Fruit fly (Drosophila melanogaster) whole organism, pupa: ENCODE results near the gene CG6290.

Source experiments
- CG10348 ChIP-seq: fragments of 200-800 bp; sonication (Bioruptor generic); IDR thresholded peaks from 2 replicates; pipeline ENCODE4 v1.3.6; 2022; ENCODE audit warnings: missing biosample characterization, missing genetic modification characterization
- CG12605 ChIP-seq: fragments of 200-800 bp; sonication (Bioruptor generic); IDR thresholded peaks from 2 replicates; pipeline ENCODE4 v1.3.6; 2022; ENCODE audit warnings: missing biosample characterization, missing genetic modification characterization
- CG13204 ChIP-seq: fragments of 200-800 bp; sonication (Bioruptor generic); optimal IDR thresholded peaks from 2 replicates; lab custom pipeline; 2018; ENCODE audit warnings: missing biosample characterization, mild to moderate bottlenecking, missing genetic modification characterization, moderate library complexity
- CG14655 ChIP-seq: fragments of 200-800 bp; sonication (Bioruptor generic); optimal IDR thresholded peaks from 3 replicates; lab custom pipeline; 2017; ENCODE audit warnings: mild to moderate bottlenecking, missing biosample characterization, missing genetic modification reagents, missing genetic modification characterization
- CG15710 ChIP-seq: fragments of 200-800 bp; sonication (Bioruptor generic); optimal IDR thresholded peaks from 2 replicates; lab custom pipeline; 2018; ENCODE audit warnings: missing biosample characterization, mild to moderate bottlenecking, missing genetic modification characterization, moderate library complexity
- CG17806 ChIP-seq: fragments of 200-800 bp; sonication (Bioruptor generic); optimal IDR thresholded peaks from 2 replicates; lab custom pipeline; 2018; ENCODE audit warnings: missing biosample characterization, mild to moderate bottlenecking, missing genetic modification characterization, moderate library complexity
- CG32121 ChIP-seq: fragments of 200-800 bp; sonication (Bioruptor generic); IDR thresholded peaks from 2 replicates; pipeline ENCODE4 v1.3.6; 2022; ENCODE audit warnings: missing biosample characterization, missing genetic modification characterization
- CG34367 ChIP-seq: fragments of 200-800 bp; sonication (Bioruptor generic); optimal IDR thresholded peaks from 2 replicates; lab custom pipeline; 2018; ENCODE audit warnings: missing biosample characterization, mild to moderate bottlenecking, missing genetic modification characterization
- CG4496 ChIP-seq: fragments of 200-800 bp; sonication (Bioruptor generic); IDR thresholded peaks from 3 replicates; pipeline ENCODE4 v1.3.6; 2022; ENCODE audit warnings: missing biosample characterization, missing genetic modification characterization
- CG8159 ChIP-seq: fragments of 200-800 bp; sonication (Bioruptor generic); optimal IDR thresholded peaks from 3 replicates; lab custom pipeline; 2018; ENCODE audit warnings: missing biosample characterization, mild to moderate bottlenecking, missing genetic modification characterization, moderate library complexity
- CG8301 ChIP-seq: fragments of 200-800 bp; sonication (Bioruptor generic); optimal IDR thresholded peaks from 2 replicates; lab custom pipeline; 2018; ENCODE audit warnings: missing biosample characterization, mild to moderate bottlenecking, missing genetic modification characterization
- CG9948 ChIP-seq: fragments of 200-800 bp; sonication (Bioruptor generic); optimal IDR thresholded peaks from 2 replicates; lab custom pipeline; 2018; ENCODE audit warnings: missing biosample characterization, mild to moderate bottlenecking, missing genetic modification characterization, moderate library complexity
- D1 ChIP-seq: fragments of 200-800 bp; sonication (Bioruptor generic); optimal IDR thresholded peaks from 2 replicates; lab custom pipeline; 2018; ENCODE audit warnings: missing biosample characterization, mild to moderate bottlenecking, missing genetic modification characterization, moderate library complexity
- EcR ChIP-seq: fragments of 200-800 bp; sonication (Bioruptor generic); optimal IDR thresholded peaks from 3 replicates; lab custom pipeline; 2019; ENCODE audit warnings: missing biosample characterization, missing genetic modification characterization, mild to moderate bottlenecking, moderate library complexity, missing genetic modification reagents
- Ets98B ChIP-seq: fragments of 200-800 bp; sonication (Bioruptor generic); IDR thresholded peaks from 2 replicates; pipeline ENCODE4 v1.3.6; 2022; ENCODE audit warnings: missing biosample characterization, missing genetic modification characterization
- Pif1A ChIP-seq: fragments of 200-800 bp; sonication (Bioruptor generic); optimal IDR thresholded peaks from 3 replicates; lab custom pipeline; 2016; ENCODE audit warnings: missing biosample characterization, missing genetic modification characterization
- Pif1B ChIP-seq: fragments of 200-800 bp; sonication (Bioruptor generic); optimal IDR thresholded peaks from 3 replicates; lab custom pipeline; 2016; ENCODE audit warnings: missing biosample characterization, missing genetic modification characterization
- Snoo ChIP-seq: fragments of 200-800 bp; sonication (Bioruptor generic); optimal IDR thresholded peaks from 3 replicates; lab custom pipeline; 2017; ENCODE audit warnings: missing biosample characterization, mild to moderate bottlenecking, missing genetic modification characterization, inconsistent platforms
- fd96Ca ChIP-seq: fragments of 200-800 bp; sonication (Bioruptor generic); IDR thresholded peaks from 3 replicates; pipeline ENCODE4 v1.3.6; 2022; ENCODE audit warnings: missing biosample characterization, missing genetic modification characterization
- gl ChIP-seq: fragments of 200-800 bp; sonication (Bioruptor generic); optimal IDR thresholded peaks from 2 replicates; lab custom pipeline; 2018; ENCODE audit warnings: missing biosample characterization, mild to moderate bottlenecking, missing genetic modification characterization
- rn ChIP-seq: fragments of 200-800 bp; sonication (Bioruptor generic); IDR thresholded peaks from 2 replicates; pipeline ENCODE4 v1.3.6; 2022; ENCODE audit warnings: missing biosample characterization, missing genetic modification characterization

Gene CG6290

dm6 chrX:18460318-18460717 is 23.0 kb downstream of the CG6290 start, which contains the start of gene CG43843:
CG43843 (minus strand) TSS chrX:18460418.
- TF ChIP-seq CG4496, result no peak
- no peak for TF ChIP-seq rn (GFP tag; lab: Robert Waterston, UW)
- TF ChIP-seq Pif1A (GFP tag; lab: Kevin White, UChicago), result no peak

dm6 chrX:18467881-18468280 is 30.6 kb downstream of the CG6290 start:
- TF ChIP-seq CG10348 (GFP tag; lab: Robert Waterston, UW) (no peak), CG8159 (tag; lab: Kevin White, UChicago) (no peak), Ets98B (no peak), rn (GFP tag; lab: Robert Waterston, UW) (no peak), CG15710 (tag; lab: Kevin White, UChicago) (no peak), CG4496 (no peak)

dm6 chrX:18479307-18480134 is 42.2 kb downstream of the CG6290 start, which contains the start of gene CG32547:
CG32547 (minus strand) TSS chrX:18479487.
- TF ChIP-seq CG15710 (tag; lab: Kevin White, UChicago) (no peak), CG14655 (GFP tag; lab: Kevin White, UChicago) (peak; percentile 3), CG34367 (tag; lab: Kevin White, UChicago) (no peak), CG13204 (GFP tag; lab: Kevin White, UChicago) (no peak), CG17806 (tag; lab: Kevin White, UChicago) (peak; percentile 32), CG8301 (tag; lab: Kevin White, UChicago) (peak; percentile 19), Pif1A (GFP tag; lab: Kevin White, UChicago) (peak; percentile 21), Pif1B (peak; percentile 13), CG4496 (peak; percentile 42; the same call in 2 of the 3 replicates), CG9948 (no peak), CG32121 (GFP tag; lab: Robert Waterston, UW) (0 out of 2 replicates have a peak, but pooled peaks have one; percentile 22), CG10348 (GFP tag; lab: Robert Waterston, UW) (no peak), EcR (GFP tag; lab: Kevin White, UChicago) (no peak), CG8159 (tag; lab: Kevin White, UChicago) (peak; percentile 18), Ets98B (peak; percentile 28; the same call in 1 of the 2 replicates)

- TF ChIP-seq CG32121 (GFP tag; lab: Robert Waterston, UW) (no peak), gl (tag; lab: Kevin White, UChicago) (no peak)
These were observed 45.2 kb downstream of the CG6290 start for dm6 chrX:18482537-18482936.

- TF ChIP-seq Snoo (tag; lab: Kevin White, UChicago) (peak; percentile 25), Ets98B (peak; percentile 46; the same call in 1 of the 2 replicates), CG34367 (tag; lab: Kevin White, UChicago) (peak; percentile 3), gl (tag; lab: Kevin White, UChicago) (peak; percentile 58), CG4496 (peak; percentile 64; the same call in 2 of the 3 replicates), Pif1A (GFP tag; lab: Kevin White, UChicago) (peak; percentile 57), EcR (GFP tag; lab: Kevin White, UChicago) (peak; percentile 30), CG15710 (tag; lab: Kevin White, UChicago) (peak; percentile 17), rn (GFP tag; lab: Robert Waterston, UW) (no peak), CG14655 (GFP tag; lab: Kevin White, UChicago) (peak; percentile 44), CG32121 (GFP tag; lab: Robert Waterston, UW) (0 out of 2 replicates have a peak, but pooled peaks have one; percentile 32), D1 (tag; lab: Kevin White, UChicago) (no peak), fd96Ca (GFP tag; lab: Robert Waterston, UW) (0 out of 3 replicates have a peak, but pooled peaks have one; percentile 44), CG8301 (tag; lab: Kevin White, UChicago) (no peak), CG12605 (GFP tag; lab: Robert Waterston, UW) (peak; percentile 60; the same call in 1 of the 2 replicates), CG13204 (GFP tag; lab: Kevin White, UChicago) (peak; percentile 69), CG9948 (no peak), CG8159 (tag; lab: Kevin White, UChicago) (peak; percentile 49), Pif1B (peak; percentile 55)
- TF ChIP-seq, all 21 proteins: peak for 15
These were observed 46.2 kb downstream of the CG6290 start, which contains the start of gene Hayan for dm6 chrX:18483261-18484218. Hayan (minus strand) TSS chrX:18483772.
